Fruit fly (Drosophila melanogaster): ENCODE data around the gene vret.

Gene vret

dm6 chr3R:22750534-22750947 is 5.2 kb upstream of the vret start, which contains the start of the genes rumi, CG7029 and Usp12-46 (continued):
- peak; percentile 89 for TF ChIP-seq CG1603 (tag; optimal IDR thresholded peaks at IDR 0.05)
- TF ChIP-seq CG8944 (GFP tag; optimal IDR thresholded peaks at IDR 0.05), result peak; percentile 91
- TF ChIP-seq D (optimal IDR thresholded peaks at IDR 0.05), result no peak
- peak; percentile 69 for TF ChIP-seq D (GFP tag; optimal IDR thresholded peaks at IDR 0.05)
- TF ChIP-seq CG11504 (tag; optimal IDR thresholded peaks at IDR 0.05), result peak; percentile 87
- peak; percentile 92 for TF ChIP-seq MBD-R2 (GFP tag; IDR thresholded peaks at IDR 0.05)
- peak; percentile 58 for TF ChIP-seq nom (GFP tag; optimal IDR thresholded peaks at IDR 0.05)
- peak; percentile 90 for TF ChIP-seq ci (GFP tag; IDR thresholded peaks at IDR 0.05)
- 0 out of 2 replicates have a peak, but pooled peaks have one; percentile 20 for TF ChIP-seq rib (GFP tag; IDR thresholded peaks at IDR 0.05)
- peak; percentile 82 for TF ChIP-seq Dek (tag; optimal IDR thresholded peaks at IDR 0.05)
- TF ChIP-seq CG7963 (GFP tag; IDR thresholded peaks at IDR 0.05; ENCODE audit: partially characterized antibody), result 0 out of 3 replicates have a peak, but pooled peaks have one; percentile 62
- peak; percentile 46; the same call in 1 of the 3 replicates for TF ChIP-seq mld (GFP tag; IDR thresholded peaks at IDR 0.05; ENCODE audit: partially characterized antibody)
- TF ChIP-seq Ets97D (GFP tag; optimal IDR thresholded peaks at IDR 0.05), result peak; percentile 89
- peak; percentile 83 for TF ChIP-seq H2.0 (GFP tag; IDR thresholded peaks at IDR 0.05)
- TF ChIP-seq unpg (GFP tag; optimal IDR thresholded peaks at IDR 0.05), result peak; percentile 89
- TF ChIP-seq HLH54F (GFP tag; optimal IDR thresholded peaks at IDR 0.05), result peak; percentile 93
- TF ChIP-seq BtbVII (GFP tag; optimal IDR thresholded peaks at IDR 0.05), result no peak
- peak; percentile 84 for TF ChIP-seq CG33557 (GFP tag; optimal IDR thresholded peaks at IDR 0.05)
- TF ChIP-seq hb (GFP tag; IDR thresholded peaks at IDR 0.05; ENCODE audit: partially characterized antibody), result peak; percentile 64; the same call in 1 of the 3 replicates
- TF ChIP-seq CG12659 (GFP tag; optimal IDR thresholded peaks at IDR 0.05), result peak; percentile 93
- TF ChIP-seq CG10565 (GFP tag; optimal IDR thresholded peaks at IDR 0.05), result peak; percentile 56
- TF ChIP-seq otp (GFP tag; IDR thresholded peaks at IDR 0.05), result peak; percentile 72; the same call in 2 of the 3 replicates
- TF ChIP-seq sqz (GFP tag; optimal IDR thresholded peaks at IDR 0.05), result peak; percentile 57
- no peak for TF ChIP-seq tap (tag; optimal IDR thresholded peaks at IDR 0.05)
- no peak for TF ChIP-seq zf30C (GFP tag; optimal IDR thresholded peaks at IDR 0.05)
- TF ChIP-seq Ravus (GFP tag; IDR thresholded peaks at IDR 0.05), result peak; percentile 30
- peak; percentile 69 for TF ChIP-seq CG11247 (GFP tag; IDR thresholded peaks at IDR 0.05)
- TF ChIP-seq Dref (GFP tag; IDR thresholded peaks at IDR 0.05), result peak; percentile 52; the same call in 1 of the 2 replicates
- peak; percentile 56 for TF ChIP-seq run (tag; optimal IDR thresholded peaks at IDR 0.05)
- TF ChIP-seq CG10209 (GFP tag; optimal IDR thresholded peaks at IDR 0.05), result peak; percentile 84
- TF ChIP-seq Eip74EF (GFP tag; optimal IDR thresholded peaks at IDR 0.05), result peak in 1 of 2 experiments; percentile 58
- peak; percentile 70 for TF ChIP-seq Usf (GFP tag; optimal IDR thresholded peaks at IDR 0.05)
- TF ChIP-seq CG9727 (GFP tag; optimal IDR thresholded peaks at IDR 0.05), result peak; percentile 86
- TF ChIP-seq lola (GFP tag; optimal IDR thresholded peaks at IDR 0.05), result peak in 1 of 3 experiments; percentile 84

DNA sequence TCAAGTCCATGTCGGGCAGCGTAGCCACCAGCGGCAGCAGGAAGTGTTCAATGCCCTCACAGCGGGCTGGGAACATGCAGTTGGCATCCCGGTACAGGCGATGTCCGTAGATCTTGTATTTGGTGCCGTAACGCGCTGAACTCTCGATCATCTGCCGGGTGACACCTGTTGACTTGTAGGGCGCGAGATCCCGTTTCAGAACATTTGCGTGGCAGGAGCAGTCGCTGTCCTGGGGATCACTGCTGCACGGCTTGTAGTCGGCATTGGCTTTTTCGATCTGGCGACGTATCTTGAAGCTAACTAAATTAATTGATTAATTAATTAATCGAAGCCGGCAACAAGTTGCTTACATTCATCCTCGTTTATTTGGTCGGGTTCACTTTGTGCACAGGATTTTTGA is 4.7 kb upstream of the vret start:
- TF ChIP-seq kah (GFP tag; optimal IDR thresholded peaks at IDR 0.05) (peak; percentile 98), hb (GFP tag; IDR thresholded peaks at IDR 0.05; ENCODE audit: partially characterized antibody) (no peak), chm (GFP tag; IDR thresholded peaks at IDR 0.05) (0 out of 2 replicates have a peak, but pooled peaks have one; percentile 10)

DNA sequence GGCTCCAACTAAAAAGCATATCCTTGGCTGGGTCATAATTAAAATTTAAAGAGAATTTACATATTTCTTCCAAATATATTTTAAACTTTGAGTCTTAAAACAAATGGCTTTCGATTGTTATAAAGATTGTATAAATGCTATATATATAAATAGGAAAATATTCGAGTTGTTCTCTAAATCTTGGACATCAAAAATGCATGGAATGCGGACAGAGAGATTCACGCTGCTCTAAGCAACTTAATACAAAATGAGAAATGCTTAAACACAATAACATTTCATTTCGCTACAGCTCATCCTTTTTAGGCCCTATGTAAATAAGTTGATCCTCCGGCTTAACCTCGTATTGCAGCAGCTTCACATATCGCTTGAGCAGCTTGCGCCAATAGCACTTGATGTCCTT is 3.6 kb upstream of the vret start, which contains the start of gene CG31139:
TSS of gene CG31139 (minus strand) at position 101 of the 400 bp plus-strand sequence.
- TF ChIP-seq Max (GFP tag; optimal IDR thresholded peaks at IDR 0.05) (no peak), Med (GFP tag) (peak; percentile 3), Opbp (GFP tag; IDR thresholded peaks at IDR 0.05; ENCODE audit: partially characterized antibody) (no peak), Stat92E (GFP tag; optimal IDR thresholded peaks at IDR 0.05) (no peak), onecut (GFP tag; IDR thresholded peaks at IDR 0.05) (no peak)

All from whole organism, embryonic.